Fruit fly (Drosophila melanogaster) whole organism, embryonic: ENCODE measurements around the gene rho-4.

Experiments
- Atf-2 ChIP-seq: fragments of 200-800 bp; sonication (Bioruptor generic); optimal IDR thresholded peaks from 2 replicates; lab custom pipeline; 2016; ENCODE audit warnings: missing biosample characterization, missing genetic modification characterization
- B-H2 ChIP-seq: fragments of 200-800 bp; sonication (Bioruptor generic); optimal IDR thresholded peaks from 2 replicates; lab custom pipeline; 2018; ENCODE audit warnings: missing biosample characterization, mild to moderate bottlenecking, missing genetic modification characterization
- CG1024 ChIP-seq: fragments of 200-800 bp; sonication (Bioruptor generic); IDR thresholded peaks from 2 replicates; pipeline ENCODE4 v1.3.6; 2022; ENCODE audit warnings: missing biosample characterization, missing genetic modification characterization
- CG12155 ChIP-seq: fragments of 200-800 bp; sonication (Bioruptor generic); optimal IDR thresholded peaks from 3 replicates; lab custom pipeline; 2016; ENCODE audit warnings: missing biosample characterization, missing genetic modification characterization
- CG12236 ChIP-seq: fragments of 200-800 bp; sonication (Bioruptor generic); optimal IDR thresholded peaks from 2 replicates; lab custom pipeline; 2016; ENCODE audit warnings: missing biosample characterization, missing genetic modification characterization
- CG12942 ChIP-seq: fragments of 200-800 bp; sonication (Bioruptor generic); optimal IDR thresholded peaks from 3 replicates; lab custom pipeline; 2016; ENCODE audit warnings: missing biosample characterization, missing genetic modification characterization
- CG13287 ChIP-seq: fragments of 200-800 bp; sonication (Bioruptor generic); IDR thresholded peaks from 2 replicates; pipeline ENCODE4 v1.3.6; 2022; ENCODE audit warnings: missing biosample characterization, missing genetic modification characterization; ENCODE audit not compliant: partially characterized antibody
- CG13775 ChIP-seq: fragments of 200-800 bp; sonication (Bioruptor generic); optimal IDR thresholded peaks from 3 replicates; lab custom pipeline; 2017; ENCODE audit warnings: missing biosample characterization, mild to moderate bottlenecking, missing genetic modification characterization
- CG14667 ChIP-seq: fragments of 200-800 bp; sonication (Bioruptor generic); IDR thresholded peaks from 2 replicates; pipeline ENCODE4 v1.3.6; 2022; ENCODE audit warnings: missing biosample characterization, missing genetic modification characterization
- CG17328 ChIP-seq: fragments of 200-800 bp; sonication (Bioruptor generic); IDR thresholded peaks from 2 replicates; pipeline ENCODE4 v1.3.6; 2022; ENCODE audit warnings: missing biosample characterization, missing genetic modification characterization
- CG17361 ChIP-seq: fragments of 200-800 bp; sonication (Bioruptor generic); IDR thresholded peaks from 3 replicates; pipeline ENCODE4 v1.3.6; 2022; ENCODE audit warnings: missing biosample characterization, missing genetic modification characterization
- CG17802 ChIP-seq: fragments of 200-800 bp; sonication (Bioruptor generic); optimal IDR thresholded peaks from 2 replicates; lab custom pipeline; 2018; ENCODE audit warnings: missing biosample characterization, mild to moderate bottlenecking, missing genetic modification characterization, moderate library complexity
- CG17912 ChIP-seq: fragments of 200-800 bp; sonication (Bioruptor generic); optimal IDR thresholded peaks from 2 replicates; lab custom pipeline; 2018; ENCODE audit warnings: missing biosample characterization, mild to moderate bottlenecking, missing genetic modification characterization
- CG18764 ChIP-seq: fragments of 200-800 bp; sonication (Bioruptor generic); optimal IDR thresholded peaks from 3 replicates; lab custom pipeline; 2016; ENCODE audit warnings: missing biosample characterization, missing genetic modification characterization
- CG32532 ChIP-seq: fragments of 200-800 bp; sonication (Bioruptor generic); IDR thresholded peaks from 2 replicates; pipeline ENCODE4 v1.3.6; 2022; ENCODE audit warnings: missing biosample characterization, missing genetic modification characterization
- CG3281 ChIP-seq: fragments of 200-800 bp; sonication (Bioruptor generic); optimal IDR thresholded peaks from 3 replicates; lab custom pipeline; 2017; ENCODE audit warnings: missing biosample characterization, mild to moderate bottlenecking, missing genetic modification characterization
- CG33213 ChIP-seq: fragments of 200-800 bp; sonication (Bioruptor generic); optimal IDR thresholded peaks from 3 replicates; lab custom pipeline; 2016; ENCODE audit warnings: missing biosample characterization, missing genetic modification characterization
- CG42726 ChIP-seq: fragments of 200-800 bp; sonication (Bioruptor generic); IDR thresholded peaks from 2 replicates; pipeline ENCODE4 v1.3.6; 2022; ENCODE audit warnings: missing biosample characterization, missing genetic modification characterization; ENCODE audit not compliant: partially characterized antibody
- CG6689 ChIP-seq: fragments of 200-800 bp; sonication (Bioruptor generic); IDR thresholded peaks from 2 replicates; pipeline ENCODE4 v1.3.6; 2022; ENCODE audit warnings: missing biosample characterization, missing genetic modification characterization
- CG7786 ChIP-seq: fragments of 200-800 bp; sonication (Bioruptor generic); optimal IDR thresholded peaks from 2 replicates; lab custom pipeline; 2016; ENCODE audit warnings: missing biosample characterization, missing genetic modification characterization
- CG8388 ChIP-seq: fragments of 200-800 bp; sonication (Bioruptor generic); optimal IDR thresholded peaks from 2 replicates; lab custom pipeline; 2019; ENCODE audit warnings: missing biosample characterization, mild to moderate bottlenecking, missing genetic modification characterization, moderate library complexity
- CG9727 ChIP-seq: fragments of 200-800 bp; sonication (Bioruptor generic); optimal IDR thresholded peaks from 3 replicates; lab custom pipeline; 2017; ENCODE audit warnings: missing biosample characterization, mild to moderate bottlenecking, missing genetic modification characterization
- CoRest ChIP-seq: fragments of 200-800 bp; sonication (Bioruptor generic); optimal IDR thresholded peaks from 3 replicates; lab custom pipeline; 2018; ENCODE audit warnings: missing biosample characterization, mild to moderate bottlenecking, missing genetic modification characterization, moderate library complexity
- D19A ChIP-seq: fragments of 200-800 bp; optimal IDR thresholded peaks from 3 replicates; lab custom pipeline; 2019; ENCODE audit warnings: missing biosample characterization, mild to moderate bottlenecking, missing genetic modification characterization, moderate library complexity
- Dip3 ChIP-seq: fragments of 200-800 bp; sonication (Bioruptor generic); optimal IDR thresholded peaks from 3 replicates; lab custom pipeline; 2016; ENCODE audit warnings: missing biosample characterization, missing genetic modification characterization
- Hey ChIP-seq: fragments of 200-800 bp; sonication (Bioruptor generic); optimal IDR thresholded peaks from 3 replicates; lab custom pipeline; 2018; ENCODE audit warnings: missing biosample characterization, mild to moderate bottlenecking, missing genetic modification characterization
- MESR4 ChIP-seq: fragments of 200-800 bp; sonication (Bioruptor generic); optimal IDR thresholded peaks from 2 replicates; lab custom pipeline; 2018; ENCODE audit warnings: missing biosample characterization, mild to moderate bottlenecking, missing genetic modification characterization, moderate library complexity
- Mrtf ChIP-seq: fragments of 200-800 bp; sonication (Bioruptor generic); IDR thresholded peaks from 3 replicates; pipeline ENCODE4 v1.3.6; 2022; ENCODE audit warnings: missing biosample characterization, missing genetic modification characterization
- Opbp ChIP-seq: fragments of 200-800 bp; sonication (Bioruptor generic); IDR thresholded peaks from 3 replicates; pipeline ENCODE4 v1.3.6; 2022; ENCODE audit warnings: missing biosample characterization, missing genetic modification characterization; ENCODE audit not compliant: partially characterized antibody
- Taf1 ChIP-seq: fragments of 200-800 bp; sonication (Bioruptor generic); IDR thresholded peaks from 2 replicates; pipeline ENCODE4 v1.3.6; 2022; ENCODE audit warnings: missing biosample characterization, missing genetic modification characterization
- Xrp1 ChIP-seq: fragments of 200-800 bp; sonication (Bioruptor generic); IDR thresholded peaks from 2 replicates; pipeline ENCODE4 v1.3.6; 2022; ENCODE audit warnings: missing biosample characterization, missing genetic modification characterization
- crp ChIP-seq, 2 experiments: fragments of 200-800 bp; sonication (Bioruptor generic); optimal IDR thresholded peaks; 2 replicates in 1 of 2; 3 replicates in 1 of 2; lab custom pipeline; 2017; ENCODE audit warnings: missing biosample characterization in 2 of 2, missing genetic modification characterization in 2 of 2, mild to moderate bottlenecking in 1 of 2, moderate library complexity in 1 of 2
- cwo ChIP-seq: fragments of 200-800 bp; sonication (Bioruptor generic); optimal IDR thresholded peaks from 3 replicates; lab custom pipeline; 2017; ENCODE audit warnings: missing biosample characterization, missing genetic modification characterization, mild to moderate bottlenecking, moderate library complexity, missing genetic modification reagents
- dimm ChIP-seq: fragments of 200-800 bp; sonication (Bioruptor generic); IDR thresholded peaks from 2 replicates; pipeline ENCODE4 v1.3.6; 2022; ENCODE audit warnings: missing biosample characterization, missing genetic modification characterization
- disco-r ChIP-seq: fragments of 200-800 bp; sonication (Bioruptor generic); optimal IDR thresholded peaks from 2 replicates; lab custom pipeline; 2016; ENCODE audit warnings: missing biosample characterization, missing genetic modification characterization
- ems ChIP-seq: fragments of 200-800 bp; sonication (Bioruptor generic); optimal IDR thresholded peaks from 3 replicates; lab custom pipeline; 2016; ENCODE audit warnings: missing biosample characterization, missing genetic modification characterization
- klu ChIP-seq: fragments of 200-800 bp; sonication (Bioruptor generic); IDR thresholded peaks from 2 replicates; pipeline ENCODE4 v1.3.6; 2022; ENCODE audit warnings: missing biosample characterization, missing genetic modification characterization
- lbe ChIP-seq: fragments of 200-800 bp; sonication (Bioruptor generic); optimal IDR thresholded peaks from 2 replicates; lab custom pipeline; 2016; ENCODE audit warnings: missing biosample characterization, mild to moderate bottlenecking, missing genetic modification characterization
- mirr ChIP-seq: fragments of 200-800 bp; sonication (Bioruptor generic); optimal IDR thresholded peaks from 3 replicates; lab custom pipeline; 2018; ENCODE audit warnings: missing biosample characterization, mild to moderate bottlenecking, missing genetic modification characterization
- oc ChIP-seq: fragments of 200-800 bp; sonication (Bioruptor generic); optimal IDR thresholded peaks from 2 replicates; lab custom pipeline; 2018; ENCODE audit warnings: missing biosample characterization, mild to moderate bottlenecking, missing genetic modification characterization, moderate library complexity
- onecut ChIP-seq: fragments of 200-800 bp; sonication (Bioruptor generic); IDR thresholded peaks from 2 replicates; pipeline ENCODE4 v1.3.6; 2022; ENCODE audit warnings: missing biosample characterization, missing genetic modification characterization
- pros ChIP-seq: fragments of 200-800 bp; sonication (Bioruptor generic); optimal IDR thresholded peaks from 3 replicates; lab custom pipeline; 2019; ENCODE audit warnings: missing biosample characterization, mild to moderate bottlenecking, missing genetic modification characterization, moderate library complexity
- salm ChIP-seq: fragments of 200-800 bp; sonication (Bioruptor generic); optimal IDR thresholded peaks from 2 replicates; lab custom pipeline; 2018; ENCODE audit warnings: missing biosample characterization, mild to moderate bottlenecking, missing genetic modification characterization
- sens ChIP-seq: fragments of 200-800 bp; sonication (Bioruptor generic); peaks from one replicate; lab custom pipeline; 2016; ENCODE audit warnings: missing biosample characterization, missing genetic modification characterization
- stwl ChIP-seq: fragments of 200-800 bp; sonication (Bioruptor generic); optimal IDR thresholded peaks from 3 replicates; lab custom pipeline; 2018; ENCODE audit warnings: missing biosample characterization, mild to moderate bottlenecking, missing genetic modification characterization, moderate library complexity
- tap ChIP-seq: fragments of 200-800 bp; optimal IDR thresholded peaks from 3 replicates; lab custom pipeline; 2019; ENCODE audit warnings: missing biosample characterization, mild to moderate bottlenecking, missing genetic modification characterization, moderate library complexity
- tna ChIP-seq: fragments of 200-800 bp; sonication (Bioruptor generic); IDR thresholded peaks from 2 replicates; pipeline ENCODE4 v1.3.6; 2022; ENCODE audit warnings: missing biosample characterization, missing genetic modification characterization; ENCODE audit not compliant: partially characterized antibody
- unc-4 ChIP-seq: fragments of 200-800 bp; sonication (Bioruptor generic); IDR thresholded peaks from 2 replicates; pipeline ENCODE4 v1.3.6; 2022; ENCODE audit warnings: missing biosample characterization, missing genetic modification characterization; ENCODE audit not compliant: partially characterized antibody
- zen2 ChIP-seq: fragments of 200-800 bp; sonication (Bioruptor generic); IDR thresholded peaks from 3 replicates; pipeline ENCODE4 v1.3.6; 2022; ENCODE audit warnings: missing biosample characterization, missing genetic modification characterization; ENCODE audit not compliant: partially characterized antibody

rho-4 gene

dm6 chrX:11615652-11616495 lies 16.2 kb downstream of the rho-4 start, which contains the start of the genes RPA3 and Met (continued):
- TF ChIP-seq Dip3 (GFP tag; lab: Kevin White, UChicago) (no peak), crp (GFP tag; optimal IDR thresholded peaks at IDR 0.05; lab: Kevin White, UChicago) (no peak), Mrtf (GFP tag; lab: Robert Waterston, UW) (no peak), CG17361 (GFP tag; lab: Robert Waterston, UW) (0 out of 3 replicates have a peak, but pooled peaks have one; percentile 29), CG12155 (GFP tag; lab: Kevin White, UChicago) (no peak), CG8388 (GFP tag; lab: Kevin White, UChicago) (no peak), unc-4 (GFP tag; lab: Robert Waterston, UW) (peak; percentile 74), D19A (no peak), CG33213 (GFP tag; lab: Kevin White, UChicago) (no peak), CG6689 (GFP tag; lab: Robert Waterston, UW) (no peak), CG32532 (no peak), Taf1 (GFP tag; lab: Robert Waterston, UW) (no peak), stwl (peak; percentile 56), B-H2 (no peak), dimm (GFP tag; lab: Robert Waterston, UW) (no peak), MESR4 (GFP tag; lab: Kevin White, UChicago) (peak; percentile 64), oc (tag; lab: Kevin White, UChicago) (no peak), CG9727 (GFP tag; lab: Kevin White, UChicago) (no peak), CG13287 (GFP tag; lab: Robert Waterston, UW) (peak; percentile 74), CG12236 (GFP tag; lab: Kevin White, UChicago) (no peak), CG17328 (GFP tag; lab: Robert Waterston, UW) (no peak), zen2 (GFP tag; lab: Robert Waterston, UW) (peak; percentile 24; the same call in 1 of the 3 replicates), sens (GFP tag; lab: Kevin White, UChicago) (peak; percentile 54), Hey (no peak), CG17912 (GFP tag; lab: Kevin White, UChicago) (no peak), Atf-2 (GFP tag; lab: Kevin White, UChicago) (no peak), Opbp (GFP tag; lab: Robert Waterston, UW) (peak; percentile 58; the same call in 1 of the 3 replicates), salm (tag; lab: Kevin White, UChicago) (no peak), cwo (GFP tag; lab: Kevin White, UChicago) (no peak), onecut (GFP tag; lab: Robert Waterston, UW) (no peak), Xrp1 (no peak), CG3281 (GFP tag; lab: Kevin White, UChicago) (no peak), lbe (GFP tag; lab: Kevin White, UChicago) (no peak), CG42726 (GFP tag; lab: Robert Waterston, UW) (0 out of 2 replicates have a peak, but pooled peaks have one; percentile 28), CG12942 (GFP tag; lab: Kevin White, UChicago) (no peak), tna (GFP tag; lab: Robert Waterston, UW) (peak; percentile 58; the same call in 1 of the 2 replicates), disco-r (GFP tag; lab: Kevin White, UChicago) (no peak), tap (no peak), CG1024 (GFP tag; lab: Robert Waterston, UW) (no peak), klu (GFP tag; lab: Robert Waterston, UW) (no peak), CG13775 (GFP tag; lab: Kevin White, UChicago) (no peak), CG14667 (no peak), CoRest (tag; lab: Kevin White, UChicago) (no peak), CG17802 (peak; percentile 58), mirr (no peak), pros (no peak), ems (GFP tag; lab: Kevin White, UChicago) (no peak), CG7786 (no peak), CG18764 (GFP tag; lab: Kevin White, UChicago) (no peak)
